Worm (Caenorhabditis elegans) whole organism, L2 larva: ENCODE measurements around the gene srg-69.

ENCODE experiments used
- C34F6.9 ChIP-seq: fragments of 150-350 bp; optimal IDR thresholded peaks from 2 replicates; lab custom pipeline; 2014; ENCODE audit warnings: missing biosample characterization, missing genetic modification characterization
- F13H6.1 ChIP-seq: sonication (generic microtip); optimal IDR thresholded peaks from 2 replicates; lab custom pipeline; 2016; ENCODE audit warnings: missing genetic modification characterization, missing compliant biosample characterization
- R02D3.7 ChIP-seq: fragments of 150-350 bp; optimal IDR thresholded peaks from 2 replicates; lab custom pipeline; 2014; ENCODE audit warnings: missing biosample characterization, missing genetic modification characterization
- Y55F3AM.14 ChIP-seq: fragments of 200-800 bp; sonication (Bioruptor generic); optimal IDR thresholded peaks from 2 replicates; lab custom pipeline; 2018; ENCODE audit warnings: mild to moderate bottlenecking, missing genetic modification characterization, missing compliant biosample characterization
- ZK546.5 ChIP-seq: sonication (generic microtip); optimal IDR thresholded peaks from 2 replicates; lab custom pipeline; 2017; ENCODE audit warnings: missing biosample characterization, missing genetic modification characterization
- alr-1 ChIP-seq: fragments of 150-350 bp; optimal IDR thresholded peaks from 2 replicates; lab custom pipeline; 2014; ENCODE audit warnings: missing biosample characterization, missing genetic modification characterization
- aly-2 ChIP-seq: fragments of 150-350 bp; optimal IDR thresholded peaks from 2 replicates; lab custom pipeline; 2014; ENCODE audit warnings: missing biosample characterization, missing genetic modification characterization
- ama-1 ChIP-seq: fragments of 150-350 bp; optimal IDR thresholded peaks from 2 replicates; lab custom pipeline; 2018; ENCODE audit warnings: inconsistent platforms
- ceh-16 ChIP-seq: fragments of 150-350 bp; optimal IDR thresholded peaks from 2 replicates; lab custom pipeline; 2014; ENCODE audit warnings: missing biosample characterization, missing genetic modification characterization
- ceh-82 ChIP-seq: fragments of 150-350 bp; optimal IDR thresholded peaks from 2 replicates; lab custom pipeline; 2014; ENCODE audit warnings: missing biosample characterization, missing genetic modification characterization
- crh-2 ChIP-seq: sonication (generic microtip); optimal IDR thresholded peaks from 2 replicates; lab custom pipeline; 2017; ENCODE audit warnings: missing biosample characterization, missing genetic modification characterization
- dmd-4 ChIP-seq: sonication (generic microtip); optimal IDR thresholded peaks from 2 replicates; lab custom pipeline; 2017; ENCODE audit warnings: missing biosample characterization, missing genetic modification characterization
- elt-3 ChIP-seq: sonication (generic microtip); optimal IDR thresholded peaks from 2 replicates; lab custom pipeline; 2017; ENCODE audit warnings: missing biosample characterization, missing genetic modification characterization
- fos-1 ChIP-seq: fragments of 150-350 bp; optimal IDR thresholded peaks from 2 replicates; lab custom pipeline; 2014; ENCODE audit warnings: missing biosample characterization, missing genetic modification characterization
- gmeb-1 ChIP-seq: fragments of 150-350 bp; optimal IDR thresholded peaks from 2 replicates; lab custom pipeline; 2014; ENCODE audit warnings: missing biosample characterization, missing genetic modification characterization
- lin-13 ChIP-seq: fragments of 150-350 bp; optimal IDR thresholded peaks from 2 replicates; lab custom pipeline; 2014; ENCODE audit warnings: missing biosample characterization, missing genetic modification reagents, missing genetic modification characterization
- lin-39 ChIP-seq: fragments of 150-350 bp; optimal IDR thresholded peaks from 2 replicates; lab custom pipeline; 2014; ENCODE audit warnings: missing biosample characterization, missing genetic modification reagents, missing genetic modification characterization
- lsy-2 ChIP-seq, 2 experiments: fragments of 150-350 bp in 1 of 2; sonication (generic microtip) in 1 of 2; optimal IDR thresholded peaks; 2 replicates each; lab custom pipeline; 2014 to 2017; ENCODE audit warnings: missing biosample characterization in 2 of 2, missing genetic modification characterization in 2 of 2
- mab-5 ChIP-seq: fragments of 150-350 bp; optimal IDR thresholded peaks from 2 replicates; lab custom pipeline; 2014; ENCODE audit warnings: missing biosample characterization, missing genetic modification characterization
- mbf-1 ChIP-seq: sonication (generic microtip); optimal IDR thresholded peaks from 2 replicates; lab custom pipeline; 2017; ENCODE audit warnings: missing biosample characterization, missing genetic modification characterization
- mdl-1 ChIP-seq, 2 experiments: fragments of 150-350 bp in 1 of 2; sonication (generic microtip) in 1 of 2; optimal IDR thresholded peaks; 2 replicates each; lab custom pipeline; 2017; ENCODE audit warnings: missing biosample characterization in 2 of 2, missing genetic modification characterization in 2 of 2
- nhr-11 ChIP-seq: fragments of 150-350 bp; optimal IDR thresholded peaks from 2 replicates; lab custom pipeline; 2014; ENCODE audit warnings: missing biosample characterization, missing genetic modification characterization
- nhr-12 ChIP-seq: fragments of 150-350 bp; optimal IDR thresholded peaks from 2 replicates; lab custom pipeline; 2014; ENCODE audit warnings: missing biosample characterization, missing genetic modification characterization
- nhr-129 ChIP-seq: fragments of 150-350 bp; optimal IDR thresholded peaks from 2 replicates; lab custom pipeline; 2014; ENCODE audit warnings: missing biosample characterization, missing genetic modification characterization
- nhr-23 ChIP-seq: fragments of 150-350 bp; optimal IDR thresholded peaks from 2 replicates; lab custom pipeline; 2014; ENCODE audit warnings: missing biosample characterization, missing genetic modification reagents, missing genetic modification characterization
- nhr-237 ChIP-seq: fragments of 150-350 bp; optimal IDR thresholded peaks from 2 replicates; lab custom pipeline; 2014; ENCODE audit warnings: missing biosample characterization, missing genetic modification characterization
- nhr-25 ChIP-seq: fragments of 150-350 bp; sonication (generic microtip); optimal IDR thresholded peaks from 3 replicates; lab custom pipeline; 2014; ENCODE audit warnings: missing biosample characterization, missing genetic modification characterization
- nhr-77 ChIP-seq: fragments of 150-350 bp; optimal IDR thresholded peaks from 2 replicates; lab custom pipeline; 2014; ENCODE audit warnings: missing biosample characterization, missing genetic modification characterization
- peb-1 ChIP-seq: fragments of 150-350 bp; optimal IDR thresholded peaks from 2 replicates; lab custom pipeline; 2014; ENCODE audit warnings: missing biosample characterization, missing genetic modification characterization
- sma-3 ChIP-seq: sonication (generic microtip); optimal IDR thresholded peaks from 2 replicates; lab custom pipeline; 2016; ENCODE audit warnings: missing genetic modification reagents, missing genetic modification characterization, missing compliant biosample characterization
- sma-9 ChIP-seq, 2 experiments: fragments of 150-350 bp in 1 of 2; sonication (generic microtip) in 1 of 2; optimal IDR thresholded peaks; 2 replicates each; lab custom pipeline; 2014 to 2016; ENCODE audit warnings: missing genetic modification characterization in 2 of 2, mild to moderate bottlenecking in 1 of 2, missing biosample characterization in 1 of 2, missing compliant biosample characterization in 1 of 2, missing genetic modification reagents in 1 of 2, moderate library complexity in 1 of 2
- snpc-4 ChIP-seq: fragments of 150-350 bp; optimal IDR thresholded peaks from 2 replicates; lab custom pipeline; 2014; ENCODE audit warnings: missing biosample characterization, missing genetic modification characterization
- unc-55 ChIP-seq: fragments of 150-350 bp; sonication (generic microtip); optimal IDR thresholded peaks from 3 replicates; lab custom pipeline; 2014; ENCODE audit warnings: missing biosample characterization, missing genetic modification reagents, missing genetic modification characterization
- unc-62 ChIP-seq: fragments of 150-350 bp; optimal IDR thresholded peaks from 2 replicates; lab custom pipeline; 2014; ENCODE audit warnings: missing biosample characterization, missing genetic modification reagents, missing genetic modification characterization
- zag-1 ChIP-seq: fragments of 150-350 bp; optimal IDR thresholded peaks from 2 replicates; lab custom pipeline; 2014; ENCODE audit warnings: missing biosample characterization, missing genetic modification characterization
- ztf-11 ChIP-seq: sonication (generic microtip); optimal IDR thresholded peaks from 2 replicates; lab custom pipeline; 2017; ENCODE audit warnings: missing biosample characterization, missing genetic modification characterization
- ztf-4 ChIP-seq: fragments of 150-350 bp; optimal IDR thresholded peaks from 2 replicates; lab custom pipeline; 2014; ENCODE audit warnings: missing biosample characterization, missing genetic modification characterization

Gene srg-69

ce11 chrII:5337495-5337840 lies 18.0 kb upstream of the srg-69 start:
- no peak for TF ChIP-seq mbf-1 (tag; lab: Kevin White, UChicago)
- no peak for TF ChIP-seq nhr-12 (tag; lab: Kevin White, UChicago)
- no peak for TF ChIP-seq ztf-11 (tag; lab: Kevin White, UChicago)
- TF ChIP-seq lin-13 (GFP tag; lab: Kevin White, UChicago), result peak; percentile 9
- peak; percentile 1 for TF ChIP-seq fos-1 (tag; lab: Kevin White, UChicago)

- TF ChIP-seq lsy-2 (tag; optimal IDR thresholded peaks at IDR 0.05; lab: Kevin White, UChicago) (peak in 1 of 2 experiments; percentile 33), aly-2 (no peak), sma-9 (GFP tag; optimal IDR thresholded peaks at IDR 0.05; lab: Kevin White, UChicago) (peak; percentile 59), sma-9 (tag; optimal IDR thresholded peaks at IDR 0.05; lab: Kevin White, UChicago) (no peak), C34F6.9 (peak; percentile 10), ztf-4 (peak; percentile 52), gmeb-1 (tag; lab: Kevin White, UChicago) (peak; percentile 26), sma-3 (GFP tag; lab: Kevin White, UChicago) (peak; percentile 14), crh-2 (tag; lab: Kevin White, UChicago) (peak; percentile 90), nhr-129 (tag; lab: Kevin White, UChicago) (peak; percentile 66), nhr-11 (tag; lab: Kevin White, UChicago) (no peak), nhr-12 (tag; lab: Kevin White, UChicago) (no peak), mdl-1 (tag; optimal IDR thresholded peaks at IDR 0.05; lab: Kevin White, UChicago) (peak in 1 of 2 experiments; percentile 10), fos-1 (tag; lab: Kevin White, UChicago) (peak; percentile 72), F13H6.1 (tag; lab: Kevin White, UChicago) (peak; percentile 26), nhr-23 (no peak)
Observed at ce11 chrII:5338301-5338700, 17.2 kb upstream of the srg-69 start.

- TF ChIP-seq ztf-11 (tag; lab: Kevin White, UChicago) (no peak), unc-62 (GFP tag; lab: Kevin White, UChicago) (no peak), R02D3.7 (tag; lab: Kevin White, UChicago) (no peak), Y55F3AM.14 (GFP tag; lab: Kevin White, UChicago) (no peak), ceh-16 (tag; lab: Kevin White, UChicago) (no peak), lin-39 (tag; lab: Kevin White, UChicago) (no peak), nhr-23 (no peak), F13H6.1 (tag; lab: Kevin White, UChicago) (no peak), nhr-77 (tag; lab: Kevin White, UChicago) (no peak)
Observed at ce11 chrII:5339547-5339946, 15.9 kb upstream of the srg-69 start.

- TF ChIP-seq Y55F3AM.14 (GFP tag; lab: Kevin White, UChicago), result no peak
- no peak for TF ChIP-seq sma-3 (GFP tag; lab: Kevin White, UChicago)
- TF ChIP-seq snpc-4 (tag; lab: Kevin White, UChicago), result no peak
- no peak for TF ChIP-seq nhr-25
- TF ChIP-seq peb-1 (tag; lab: Kevin White, UChicago), result no peak
- TF ChIP-seq nhr-237 (tag; lab: Kevin White, UChicago), result no peak
- TF ChIP-seq alr-1, result no peak
- TF ChIP-seq unc-55 (GFP tag; lab: Kevin White, UChicago), result peak; percentile 40
- no peak for TF ChIP-seq ceh-82 (tag; lab: Kevin White, UChicago)
- no peak for TF ChIP-seq zag-1 (tag; lab: Kevin White, UChicago)
- no peak for TF ChIP-seq ztf-11 (tag; lab: Kevin White, UChicago)
- TF ChIP-seq lin-13 (GFP tag; lab: Kevin White, UChicago), result no peak
- no peak for TF ChIP-seq ama-1 (lab: Kevin White, UChicago)
- no peak for TF ChIP-seq mdl-1 (tag; optimal IDR thresholded peaks at IDR 0.05; lab: Kevin White, UChicago)
- TF ChIP-seq fos-1 (tag; lab: Kevin White, UChicago), result no peak
- no peak for TF ChIP-seq elt-3 (tag; lab: Kevin White, UChicago)
- no peak for TF ChIP-seq ZK546.5 (tag; lab: Kevin White, UChicago)
- no peak for TF ChIP-seq mab-5 (tag; lab: Kevin White, UChicago)
- peak; percentile 5 for TF ChIP-seq dmd-4 (tag; lab: Kevin White, UChicago)
- peak; percentile 22 for TF ChIP-seq ztf-4
Observed at ce11 chrII:5340672-5341568, 14.6 kb upstream of the srg-69 start.
